Fruit fly (Drosophila melanogaster) whole organism, embryonic: ENCODE results near the gene ghi.
A peak's percentile ranks its signal among the peaks of the same experiment; 100 is the strongest.

Experiments
- CG10209 ChIP-seq: fragments of 200-800 bp; sonication (Bioruptor generic); optimal IDR thresholded peaks from 3 replicates; lab custom pipeline; 2017; ENCODE audit warnings: missing biosample characterization, mild to moderate bottlenecking, missing genetic modification characterization, missing genetic modification reagents
- CG14014 ChIP-seq: fragments of 200-800 bp; sonication (Bioruptor generic); IDR thresholded peaks from 2 replicates; pipeline ENCODE4 v1.3.6; 2022; ENCODE audit warnings: missing biosample characterization, missing genetic modification characterization
- CG15479 ChIP-seq: fragments of 200-800 bp; sonication (Bioruptor generic); optimal IDR thresholded peaks from 3 replicates; lab custom pipeline; 2019; ENCODE audit warnings: missing biosample characterization, mild to moderate bottlenecking, missing genetic modification characterization, moderate library complexity
- CG15601 ChIP-seq: fragments of 200-800 bp; sonication (Bioruptor generic); optimal IDR thresholded peaks from 3 replicates; lab custom pipeline; 2019; ENCODE audit warnings: missing biosample characterization, mild to moderate bottlenecking, missing genetic modification characterization, moderate library complexity
- CG17359 ChIP-seq: fragments of 200-800 bp; sonication (Bioruptor generic); optimal IDR thresholded peaks from 3 replicates; lab custom pipeline; 2018; ENCODE audit warnings: missing biosample characterization, mild to moderate bottlenecking, missing genetic modification characterization, moderate library complexity
- CG17829 ChIP-seq: fragments of 200-800 bp; optimal IDR thresholded peaks from 2 replicates; lab custom pipeline; 2019; ENCODE audit warnings: missing biosample characterization, mild to moderate bottlenecking, missing genetic modification characterization, moderate library complexity
- CG2199 ChIP-seq: fragments of 200-800 bp; sonication (Bioruptor generic); IDR thresholded peaks from 3 replicates; pipeline ENCODE4 v1.3.6; 2022; ENCODE audit warnings: missing biosample characterization, missing genetic modification characterization
- CG2875 ChIP-seq: fragments of 200-800 bp; sonication (Bioruptor generic); optimal IDR thresholded peaks from 2 replicates; lab custom pipeline; 2017; ENCODE audit warnings: missing biosample characterization, mild to moderate bottlenecking, missing genetic modification characterization, missing genetic modification reagents
- CG3065 ChIP-seq: fragments of 200-800 bp; sonication (Bioruptor generic); optimal IDR thresholded peaks from 2 replicates; lab custom pipeline; 2016; ENCODE audit warnings: missing biosample characterization, missing genetic modification characterization
- CG33557 ChIP-seq: fragments of 200-800 bp; sonication (Bioruptor generic); optimal IDR thresholded peaks from 2 replicates; lab custom pipeline; 2019; ENCODE audit warnings: missing biosample characterization, mild to moderate bottlenecking, missing genetic modification characterization, moderate library complexity
- CG4404 ChIP-seq: fragments of 200-800 bp; sonication (Bioruptor generic); IDR thresholded peaks from 2 replicates; pipeline ENCODE4 v1.3.6; 2022; ENCODE audit warnings: missing biosample characterization, missing genetic modification characterization
- CG5180 ChIP-seq: fragments of 200-800 bp; sonication (Bioruptor generic); optimal IDR thresholded peaks from 3 replicates; lab custom pipeline; 2017; ENCODE audit warnings: missing biosample characterization, missing genetic modification characterization, mild to moderate bottlenecking, moderate library complexity, missing genetic modification reagents
- CG6683 ChIP-seq: fragments of 200-800 bp; sonication (Bioruptor generic); optimal IDR thresholded peaks from 2 replicates; lab custom pipeline; 2017; ENCODE audit warnings: missing biosample characterization, mild to moderate bottlenecking, missing genetic modification characterization, missing genetic modification reagents
- CG7786 ChIP-seq: fragments of 200-800 bp; sonication (Bioruptor generic); optimal IDR thresholded peaks from 2 replicates; lab custom pipeline; 2016; ENCODE audit warnings: missing biosample characterization, missing genetic modification characterization
- CG8089 ChIP-seq: fragments of 200-800 bp; sonication (Bioruptor generic); optimal IDR thresholded peaks from 3 replicates; lab custom pipeline; 2016; ENCODE audit warnings: missing biosample characterization, missing genetic modification characterization
- CHES-1-like ChIP-seq: fragments of 200-800 bp; sonication (Bioruptor generic); optimal IDR thresholded peaks from 2 replicates; lab custom pipeline; 2016; ENCODE audit warnings: missing biosample characterization, missing genetic modification characterization
- Dp ChIP-seq: fragments of 200-800 bp; sonication (Bioruptor generic); optimal IDR thresholded peaks from 2 replicates; lab custom pipeline; 2018; ENCODE audit warnings: missing biosample characterization, mild to moderate bottlenecking, missing genetic modification characterization, moderate library complexity
- Drgx ChIP-seq: fragments of 200-800 bp; sonication (Bioruptor generic); IDR thresholded peaks from 2 replicates; pipeline ENCODE4 v1.3.6; 2022; ENCODE audit warnings: missing biosample characterization, missing genetic modification characterization
- Ets97D ChIP-seq: fragments of 200-800 bp; sonication (Bioruptor generic); optimal IDR thresholded peaks from 3 replicates; lab custom pipeline; 2016; ENCODE audit warnings: missing biosample characterization, missing genetic modification characterization
- HmgD ChIP-seq: fragments of 200-800 bp; sonication (Bioruptor generic); optimal IDR thresholded peaks from 3 replicates; lab custom pipeline; 2016; ENCODE audit warnings: missing biosample characterization, missing genetic modification characterization
- Lhr ChIP-seq: fragments of 200-800 bp; sonication (Bioruptor generic); optimal IDR thresholded peaks from 3 replicates; lab custom pipeline; 2017; ENCODE audit warnings: mild to moderate bottlenecking, missing biosample characterization, missing genetic modification reagents, missing genetic modification characterization
- Med ChIP-seq: fragments of 200-800 bp; sonication (Bioruptor generic); peaks from one replicate; lab custom pipeline; 2016; ENCODE audit warnings: missing biosample characterization, missing genetic modification characterization, mild to moderate bottlenecking, inconsistent platforms, moderate library complexity
- Mrtf ChIP-seq: fragments of 200-800 bp; sonication (Bioruptor generic); IDR thresholded peaks from 3 replicates; pipeline ENCODE4 v1.3.6; 2022; ENCODE audit warnings: missing biosample characterization, missing genetic modification characterization
- NFAT ChIP-seq: fragments of 200-800 bp; sonication (Bioruptor generic); IDR thresholded peaks from 2 replicates; pipeline ENCODE4 v1.3.6; 2022; ENCODE audit warnings: missing biosample characterization, missing genetic modification characterization
- Ptx1 ChIP-seq: fragments of 200-800 bp; sonication (Bioruptor generic); IDR thresholded peaks from 2 replicates; pipeline ENCODE4 v1.3.6; 2022; ENCODE audit warnings: missing biosample characterization, missing genetic modification characterization
- Rfx ChIP-seq: fragments of 200-800 bp; sonication (Bioruptor generic); IDR thresholded peaks from 2 replicates; pipeline ENCODE4 v1.3.6; 2022; ENCODE audit warnings: missing biosample characterization, missing genetic modification characterization
- Ssrp ChIP-seq: fragments of 200-800 bp; sonication (Bioruptor generic); optimal IDR thresholded peaks from 2 replicates; lab custom pipeline; 2018; ENCODE audit warnings: missing biosample characterization, mild to moderate bottlenecking, missing genetic modification characterization, moderate library complexity
- Vsx1 ChIP-seq: fragments of 200-800 bp; sonication (Bioruptor generic); optimal IDR thresholded peaks from 2 replicates; lab custom pipeline; 2017; ENCODE audit warnings: missing biosample characterization, mild to moderate bottlenecking, missing genetic modification characterization, missing genetic modification reagents
- Xrp1 ChIP-seq: fragments of 200-800 bp; sonication (Bioruptor generic); IDR thresholded peaks from 2 replicates; pipeline ENCODE4 v1.3.6; 2022; ENCODE audit warnings: missing biosample characterization, missing genetic modification characterization
- al ChIP-seq: fragments of 200-800 bp; sonication (Bioruptor generic); IDR thresholded peaks from 2 replicates; pipeline ENCODE4 v1.3.6; 2022; ENCODE audit warnings: missing biosample characterization, missing genetic modification characterization
- bab2 ChIP-seq: fragments of 200-800 bp; sonication (Bioruptor generic); optimal IDR thresholded peaks from 2 replicates; lab custom pipeline; 2016; ENCODE audit warnings: missing biosample characterization, missing genetic modification characterization
- caup ChIP-seq: fragments of 200-800 bp; sonication (Bioruptor generic); optimal IDR thresholded peaks from 3 replicates; lab custom pipeline; 2017; ENCODE audit warnings: missing biosample characterization, mild to moderate bottlenecking, missing genetic modification characterization, moderate library complexity; ENCODE audit not compliant: severe bottlenecking
- chm ChIP-seq: fragments of 200-800 bp; sonication (Bioruptor generic); IDR thresholded peaks from 2 replicates; pipeline ENCODE4 v1.3.6; 2022; ENCODE audit warnings: missing biosample characterization, missing genetic modification characterization
- dimm ChIP-seq: fragments of 200-800 bp; sonication (Bioruptor generic); IDR thresholded peaks from 2 replicates; pipeline ENCODE4 v1.3.6; 2022; ENCODE audit warnings: missing biosample characterization, missing genetic modification characterization
- eve ChIP-seq, 2 experiments: fragments of >200 bp; optimal IDR thresholded peaks; 2 replicates each; lab custom pipeline; 2017; ENCODE audit warnings: missing biosample characterization in 2 of 2, missing genetic modification characterization in 2 of 2
- gsb ChIP-seq: fragments of 200-800 bp; sonication (Bioruptor generic); IDR thresholded peaks from 2 replicates; pipeline ENCODE4 v1.3.6; 2022; ENCODE audit warnings: missing biosample characterization, missing genetic modification characterization
- hb ChIP-seq: fragments of 200-800 bp; sonication (Bioruptor generic); IDR thresholded peaks from 3 replicates; pipeline ENCODE4 v1.3.6; 2022; ENCODE audit warnings: missing biosample characterization, missing genetic modification characterization; ENCODE audit not compliant: partially characterized antibody
- inv ChIP-seq: fragments of 200-800 bp; sonication (Bioruptor generic); IDR thresholded peaks from 2 replicates; pipeline ENCODE4 v1.3.6; 2022; ENCODE audit warnings: missing biosample characterization, missing genetic modification characterization; ENCODE audit not compliant: partially characterized antibody
- kah ChIP-seq: fragments of 200-800 bp; sonication (Bioruptor generic); optimal IDR thresholded peaks from 2 replicates; lab custom pipeline; 2018; ENCODE audit warnings: missing biosample characterization, mild to moderate bottlenecking, missing genetic modification characterization
- org-1 ChIP-seq: fragments of 200-800 bp; sonication (Bioruptor generic); optimal IDR thresholded peaks from 2 replicates; lab custom pipeline; 2017; ENCODE audit warnings: missing biosample characterization, missing genetic modification characterization
- prd ChIP-seq, 3 experiments: fragments of >200 bp in 2 of 3; fragments of 200-800 bp in 1 of 3; sonication (Bioruptor generic) in 1 of 3; optimal IDR thresholded peaks in 2 of 3; IDR thresholded peaks in 1 of 3; 2 replicates in 2 of 3; 3 replicates in 1 of 3; pipeline versions ENCODE4 v1.3.6 to Lab custom; 2017 to 2022; ENCODE audit warnings: missing biosample characterization in 1 of 3, missing genetic modification characterization in 1 of 3
- ranshi ChIP-seq: fragments of 200-800 bp; sonication (Bioruptor generic); IDR thresholded peaks from 2 replicates; pipeline ENCODE4 v1.3.6; 2022; ENCODE audit warnings: missing biosample characterization, missing genetic modification characterization
- ro ChIP-seq: fragments of 200-800 bp; sonication (Bioruptor generic); IDR thresholded peaks from 2 replicates; pipeline ENCODE4 v1.3.6; 2022; ENCODE audit warnings: missing biosample characterization, missing genetic modification characterization
- run ChIP-seq: fragments of 200-800 bp; sonication (Bioruptor generic); optimal IDR thresholded peaks from 3 replicates; lab custom pipeline; 2018; ENCODE audit warnings: missing biosample characterization, mild to moderate bottlenecking, missing genetic modification characterization
- salm ChIP-seq: fragments of 200-800 bp; sonication (Bioruptor generic); optimal IDR thresholded peaks from 2 replicates; lab custom pipeline; 2018; ENCODE audit warnings: missing biosample characterization, mild to moderate bottlenecking, missing genetic modification characterization
- sens-2 ChIP-seq: fragments of 200-800 bp; sonication (Bioruptor generic); IDR thresholded peaks from 2 replicates; pipeline ENCODE4 v1.3.6; 2022; ENCODE audit warnings: missing biosample characterization, missing genetic modification characterization
- seq ChIP-seq: fragments of 200-800 bp; sonication (Bioruptor generic); IDR thresholded peaks from 2 replicates; pipeline ENCODE4 v1.3.6; 2022; ENCODE audit warnings: missing biosample characterization, missing genetic modification characterization
- vvl ChIP-seq: fragments of 200-800 bp; sonication (Bioruptor generic); IDR thresholded peaks from 2 replicates; pipeline ENCODE4 v1.3.6; 2022; ENCODE audit warnings: missing biosample characterization, missing genetic modification characterization

Gene ghi

dm6 chr3L:9429665-9430607, 21.7 kb upstream of the ghi start, which contains the start of the genes RpS17 and MTF-1 (continued):
- no peak for TF ChIP-seq Drgx
- TF ChIP-seq CG33557: peak; percentile 39
- peak; percentile 22 for TF ChIP-seq CG8089
- peak; percentile 92 for TF ChIP-seq Med (GFP tag; lab: Kevin White, UChicago)
- no peak for TF ChIP-seq prd (optimal IDR thresholded peaks at IDR 0.05; lab: Kevin White, UChicago)
- no peak for TF ChIP-seq prd (GFP tag; IDR thresholded peaks at IDR 0.05; lab: Robert Waterston, UW)
- 0 out of 2 replicates have a peak, but pooled peaks have one; percentile 30 for TF ChIP-seq Xrp1
- TF ChIP-seq CG4404 (GFP tag; lab: Robert Waterston, UW): no peak
- TF ChIP-seq chm (GFP tag; lab: Robert Waterston, UW): peak; percentile 80
- TF ChIP-seq CG15479: no peak
- TF ChIP-seq Ets97D (GFP tag; lab: Kevin White, UChicago): peak; percentile 98
- no peak for TF ChIP-seq al
- TF ChIP-seq CG5180 (GFP tag; lab: Kevin White, UChicago): peak; percentile 38
- TF ChIP-seq dimm (GFP tag; lab: Robert Waterston, UW): no peak
- TF ChIP-seq CG2199 (GFP tag; lab: Robert Waterston, UW): no peak
- TF ChIP-seq NFAT (GFP tag; lab: Robert Waterston, UW): peak; percentile 57; the same call in 1 of the 2 replicates
- no peak for TF ChIP-seq ro (GFP tag; lab: Robert Waterston, UW)
- TF ChIP-seq CG3065: no peak
- TF ChIP-seq CG14014 (GFP tag; lab: Robert Waterston, UW): peak; percentile 39; the same call in 1 of the 2 replicates
- peak; percentile 72 for TF ChIP-seq Lhr (GFP tag; lab: Kevin White, UChicago)
- peak; percentile 63 for TF ChIP-seq CG15601
- peak; percentile 66 for TF ChIP-seq CG10209 (GFP tag; lab: Kevin White, UChicago)
- TF ChIP-seq kah (GFP tag; lab: Kevin White, UChicago): peak; percentile 57
- no peak for TF ChIP-seq CG6683
- TF ChIP-seq Ssrp: no peak
- TF ChIP-seq CG2875 (GFP tag; lab: Kevin White, UChicago): no peak
- no peak for TF ChIP-seq gsb (GFP tag; lab: Robert Waterston, UW)
- TF ChIP-seq org-1 (GFP tag; lab: Kevin White, UChicago): peak; percentile 17
- TF ChIP-seq salm: peak; percentile 62
- peak; percentile 27; the same call in 1 of the 2 replicates for TF ChIP-seq seq
- TF ChIP-seq ranshi: peak; percentile 33; the same call in 1 of the 2 replicates
- TF ChIP-seq Rfx (GFP tag; lab: Robert Waterston, UW): peak; percentile 70
- TF ChIP-seq hb (GFP tag; lab: Robert Waterston, UW): no peak
- peak; percentile 37 for TF ChIP-seq CG17359 (tag; lab: Kevin White, UChicago)
- TF ChIP-seq CG7786: no peak
- peak; percentile 39 for TF ChIP-seq Dp (GFP tag; lab: Kevin White, UChicago)
- TF ChIP-seq sens-2 (GFP tag; lab: Robert Waterston, UW): 0 out of 2 replicates have a peak, but pooled peaks have one; percentile 27
- peak; percentile 43 for TF ChIP-seq CHES-1-like
- TF ChIP-seq eve (GFP tag; optimal IDR thresholded peaks at IDR 0.05; lab: Kevin White, UChicago): no peak
- peak; percentile 28 for TF ChIP-seq CG17829 (tag; lab: Kevin White, UChicago)
- TF ChIP-seq vvl (GFP tag; lab: Robert Waterston, UW): peak; percentile 93
- TF ChIP-seq caup: peak; percentile 74
- peak; percentile 33; the same call in 1 of the 2 replicates for TF ChIP-seq Ptx1 (GFP tag; lab: Robert Waterston, UW)
- TF ChIP-seq Vsx1 (GFP tag; lab: Kevin White, UChicago): peak; percentile 51
- no peak for TF ChIP-seq Mrtf (GFP tag; lab: Robert Waterston, UW)
- TF ChIP-seq run: peak; percentile 7
- TF ChIP-seq inv (GFP tag; lab: Robert Waterston, UW): no peak
- TF ChIP-seq HmgD (GFP tag; lab: Kevin White, UChicago): no peak
- TF ChIP-seq bab2 (GFP tag; lab: Kevin White, UChicago): no peak
